Worm (Caenorhabditis elegans) whole organism, late embryonic: ENCODE results near the gene C08B6.5.

Experiments used
- C08G9.2 ChIP-seq: sonication (generic microtip); optimal IDR thresholded peaks from 2 replicates; lab custom pipeline; 2016; ENCODE audit warnings: mild to moderate bottlenecking, missing genetic modification characterization, moderate library complexity, missing compliant biosample characterization
- F13H6.1 ChIP-seq: sonication (generic microtip); optimal IDR thresholded peaks from 2 replicates; lab custom pipeline; 2016; ENCODE audit warnings: missing genetic modification characterization, missing compliant biosample characterization
- K02D7.2 ChIP-seq: sonication (generic microtip); optimal IDR thresholded peaks from 2 replicates; lab custom pipeline; 2017; ENCODE audit warnings: mild to moderate bottlenecking, missing genetic modification characterization, missing compliant biosample characterization
- K09A11.1 ChIP-seq: sonication (generic microtip); optimal IDR thresholded peaks from 2 replicates; lab custom pipeline; 2017; ENCODE audit warnings: antibody characterized with exemption, mild to moderate bottlenecking, missing genetic modification characterization, missing compliant biosample characterization; ENCODE audit not compliant: insufficient read depth
- Y22D7AL.16 ChIP-seq: sonication (generic microtip); optimal IDR thresholded peaks from 2 replicates; lab custom pipeline; 2016; ENCODE audit warnings: missing genetic modification characterization, missing compliant biosample characterization
- ceh-14 ChIP-seq: sonication (generic microtip); optimal IDR thresholded peaks from 2 replicates; lab custom pipeline; 2016; ENCODE audit warnings: missing genotype, missing genetic modification characterization, missing compliant biosample characterization
- ceh-18 ChIP-seq: sonication (generic microtip); optimal IDR thresholded peaks from 2 replicates; lab custom pipeline; 2016; ENCODE audit warnings: missing genetic modification characterization, missing compliant biosample characterization
- ceh-19 ChIP-seq: fragments of 200-800 bp; sonication (Bioruptor generic); optimal IDR thresholded peaks from 2 replicates; lab custom pipeline; 2018; ENCODE audit warnings: mild to moderate bottlenecking, missing genetic modification characterization, missing compliant biosample characterization
- ceh-24 ChIP-seq: sonication (generic microtip); optimal IDR thresholded peaks from 2 replicates; lab custom pipeline; 2016; ENCODE audit warnings: mild to moderate bottlenecking, missing genetic modification characterization, missing compliant biosample characterization
- ceh-34 ChIP-seq: sonication (generic microtip); optimal IDR thresholded peaks from 2 replicates; lab custom pipeline; 2016; ENCODE audit warnings: mild to moderate bottlenecking, missing genetic modification characterization, missing compliant biosample characterization
- ceh-48 ChIP-seq: sonication (generic microtip); optimal IDR thresholded peaks from 2 replicates; lab custom pipeline; 2016; ENCODE audit warnings: missing genetic modification characterization, inconsistent platforms, missing compliant biosample characterization
- ceh-6 ChIP-seq: fragments of 200-800 bp; sonication (Bioruptor generic); optimal IDR thresholded peaks from 2 replicates; lab custom pipeline; 2018; ENCODE audit warnings: mild to moderate bottlenecking, missing genetic modification characterization, missing compliant biosample characterization
- dmd-4 ChIP-seq: sonication (generic microtip); optimal IDR thresholded peaks from 2 replicates; lab custom pipeline; 2016; ENCODE audit warnings: borderline replicate concordance, missing genetic modification characterization, missing compliant biosample characterization
- elt-2 ChIP-seq: sonication (generic microtip); optimal IDR thresholded peaks from 2 replicates; lab custom pipeline; 2016; ENCODE audit warnings: missing genetic modification reagents, missing genetic modification characterization, missing compliant biosample characterization
- fkh-6 ChIP-seq: sonication (generic microtip); optimal IDR thresholded peaks from 2 replicates; lab custom pipeline; 2016; ENCODE audit warnings: missing genetic modification characterization, missing compliant biosample characterization
- gmeb-2 ChIP-seq: sonication (generic microtip); optimal IDR thresholded peaks from 2 replicates; lab custom pipeline; 2016; ENCODE audit warnings: missing genetic modification characterization, inconsistent platforms, missing compliant biosample characterization
- hlh-13 ChIP-seq: fragments of 200-800 bp; sonication (Bioruptor generic); optimal IDR thresholded peaks from 2 replicates; lab custom pipeline; 2018; ENCODE audit warnings: mild to moderate bottlenecking, missing genetic modification characterization, missing compliant biosample characterization
- hlh-6 ChIP-seq: sonication (generic microtip); optimal IDR thresholded peaks from 2 replicates; lab custom pipeline; 2016; ENCODE audit warnings: missing genotype, missing genetic modification characterization, missing compliant biosample characterization
- hlh-8 ChIP-seq: sonication (generic microtip); optimal IDR thresholded peaks from 2 replicates; lab custom pipeline; 2016; ENCODE audit warnings: missing genotype, missing genetic modification characterization, missing compliant biosample characterization
- nhr-11 ChIP-seq: fragments of 150-350 bp; optimal IDR thresholded peaks from 2 replicates; lab custom pipeline; 2014; ENCODE audit warnings: missing biosample characterization, missing genetic modification characterization
- nhr-232 ChIP-seq: sonication (generic microtip); optimal IDR thresholded peaks from 2 replicates; lab custom pipeline; 2016; ENCODE audit warnings: missing genetic modification characterization, missing compliant biosample characterization
- npax-4 ChIP-seq: sonication (generic microtip); optimal IDR thresholded peaks from 2 replicates; lab custom pipeline; 2016; ENCODE audit warnings: missing genetic modification characterization, missing compliant biosample characterization
- pag-3 ChIP-seq: sonication (generic microtip); optimal IDR thresholded peaks from 2 replicates; lab custom pipeline; 2016; ENCODE audit warnings: missing compliant biosample characterization, missing genetic modification characterization, borderline replicate concordance
- pat-9 ChIP-seq: fragments of 200-800 bp; sonication (Bioruptor generic); optimal IDR thresholded peaks from 2 replicates; lab custom pipeline; 2018; ENCODE audit warnings: mild to moderate bottlenecking, missing genetic modification characterization, moderate library complexity, missing compliant biosample characterization
- pha-4 ChIP-seq: fragments of 150-350 bp; optimal IDR thresholded peaks from 2 replicates; lab custom pipeline; 2018; ENCODE audit warnings: missing biosample characterization, missing genetic modification reagents, missing genetic modification characterization
- syd-9 ChIP-seq: sonication (generic microtip); optimal IDR thresholded peaks from 2 replicates; lab custom pipeline; 2016; ENCODE audit warnings: mild to moderate bottlenecking, missing genetic modification characterization, moderate library complexity, missing compliant biosample characterization
- tbx-7 ChIP-seq: sonication (generic microtip); optimal IDR thresholded peaks from 2 replicates; lab custom pipeline; 2016; ENCODE audit warnings: missing genotype, missing genetic modification characterization, missing compliant biosample characterization
- unc-42 ChIP-seq: sonication (generic microtip); optimal IDR thresholded peaks from 2 replicates; lab custom pipeline; 2016; ENCODE audit warnings: missing genotype, missing genetic modification characterization, missing compliant biosample characterization
- ztf-16 ChIP-seq: sonication (generic microtip); optimal IDR thresholded peaks from 2 replicates; lab custom pipeline; 2017; ENCODE audit warnings: missing genetic modification characterization, missing compliant biosample characterization

C08B6.5 gene

ce11 chrV:10112187-10112586, 5.4 kb upstream of the C08B6.5 start, which contains the start of gene C08B6.3 (continued):
- TF ChIP-seq tbx-7 (tag; lab: Kevin White, UChicago) = no peak
- TF ChIP-seq, all 69 proteins: peak for 0

- TF ChIP-seq F13H6.1 (tag; lab: Kevin White, UChicago) (no peak), hlh-13 (no peak), nhr-232 (tag; lab: Kevin White, UChicago) (no peak), hlh-8 (tag; lab: Kevin White, UChicago) (no peak), pag-3 (tag; lab: Kevin White, UChicago) (no peak)
Measured at ce11 chrV:10114329-10114728, 3.2 kb upstream of the C08B6.5 start, which contains the start of gene cht-5. Gene cht-5, plus strand, starts transcription at chrV:10114629.

- TF ChIP-seq ztf-16 (tag; lab: Kevin White, UChicago) = no peak
- TF ChIP-seq fkh-6 (tag; lab: Kevin White, UChicago) = no peak
- TF ChIP-seq pha-4 (tag; lab: Kevin White, UChicago) = no peak
- no peak for TF ChIP-seq C08G9.2 (tag; lab: Kevin White, UChicago)
- no peak for TF ChIP-seq syd-9 (tag; lab: Kevin White, UChicago)
Measured at ce11 chrV:10120898-10121297, 3.3 kb downstream of the C08B6.5 start, which contains the start of gene srxa-18. Gene srxa-18, minus strand, starts transcription at chrV:10120997.

ce11 chrV:10122670-10123069, 5.1 kb downstream of the C08B6.5 start, which contains the start of gene srxa-19:
Gene srxa-19, minus strand, starts transcription at chrV:10122770.
- no peak for TF ChIP-seq hlh-6 (tag; lab: Kevin White, UChicago)
- TF ChIP-seq pat-9 = no peak

- no peak for TF ChIP-seq ceh-14 (tag; lab: Kevin White, UChicago)
- no peak for TF ChIP-seq ceh-19 (GFP tag; lab: Kevin White, UChicago)
Measured at ce11 chrV:10123324-10123723, 5.8 kb downstream of the C08B6.5 start, which contains the start of gene C08B6.6. Gene C08B6.6, plus strand, starts transcription at chrV:10123624.

- TF ChIP-seq ceh-24 (tag; lab: Kevin White, UChicago) (no peak), Y22D7AL.16 (tag; lab: Kevin White, UChicago) (no peak), elt-2 (peak; percentile 81), K09A11.1 (tag; lab: Kevin White, UChicago) (no peak), unc-42 (tag; lab: Kevin White, UChicago) (no peak), ceh-48 (tag; lab: Kevin White, UChicago) (no peak), K02D7.2 (tag; lab: Kevin White, UChicago) (no peak), dmd-4 (tag; lab: Kevin White, UChicago) (no peak)
Measured at ce11 chrV:10124799-10125548, 7.4 kb downstream of the C08B6.5 start, which contains the start of gene C08B6.10. Gene C08B6.10, plus strand, starts transcription at chrV:10125498.

ce11 chrV:10130195-10130594, 12.6 kb downstream of the C08B6.5 start, which contains the start of gene aos-1:
Gene aos-1, minus strand, starts transcription at chrV:10130295.
- TF ChIP-seq nhr-11 = no peak
- TF ChIP-seq ceh-34 (tag; lab: Kevin White, UChicago) = no peak
- TF ChIP-seq ceh-6 (GFP tag; lab: Kevin White, UChicago) = no peak
- no peak for TF ChIP-seq npax-4
- no peak for TF ChIP-seq ceh-18 (tag; lab: Kevin White, UChicago)
- TF ChIP-seq gmeb-2 (tag; lab: Kevin White, UChicago) = no peak
